Fruit fly (Drosophila melanogaster): ENCODE results near the gene disp.

disp gene

dm6 chr3R:5856215-5856614 is at the start of gene disp, which contains the start of gene ECSIT (continued):
- TF ChIP-seq CG16779 (GFP tag; IDR thresholded peaks at IDR 0.05) = no peak
- TF ChIP-seq CkIIα-i1 (GFP tag; IDR thresholded peaks at IDR 0.05) = no peak
- TF ChIP-seq Chrac-16 (GFP tag; optimal IDR thresholded peaks at IDR 0.05) = peak; percentile 2
- no peak for TF ChIP-seq CG11093 (GFP tag; IDR thresholded peaks at IDR 0.05)
- TF ChIP-seq NC2β (GFP tag; optimal IDR thresholded peaks at IDR 0.05) = peak; percentile 18
- no peak for TF ChIP-seq hth (optimal IDR thresholded peaks at IDR 0.05)
- TF ChIP-seq Scr (GFP tag; IDR thresholded peaks at IDR 0.05; ENCODE audit: partially characterized antibody) = peak; percentile 48; the same call in 1 of the 2 replicates
- no peak for TF ChIP-seq bigmax (GFP tag; optimal IDR thresholded peaks at IDR 0.05)
- TF ChIP-seq CG8290 (GFP tag; optimal IDR thresholded peaks at IDR 0.05) = peak; percentile 73
- TF ChIP-seq CG8290 (tag; optimal IDR thresholded peaks at IDR 0.05) = no peak
- TF ChIP-seq ken (GFP tag; IDR thresholded peaks at IDR 0.05) = no peak
- no peak for TF ChIP-seq unpg (GFP tag; optimal IDR thresholded peaks at IDR 0.05)
- TF ChIP-seq Adf1 (GFP tag; IDR thresholded peaks at IDR 0.05) = no peak
- TF ChIP-seq Dref (GFP tag; IDR thresholded peaks at IDR 0.05) = no peak
- TF ChIP-seq Ada2b (GFP tag; IDR thresholded peaks at IDR 0.05) = no peak
- TF ChIP-seq CG9215 (GFP tag; IDR thresholded peaks at IDR 0.05) = no peak
- TF ChIP-seq slou (GFP tag; optimal IDR thresholded peaks at IDR 0.05) = no peak
- TF ChIP-seq CG2678 (tag; optimal IDR thresholded peaks at IDR 0.05) = no peak
- no peak for TF ChIP-seq CG31224 (GFP tag; IDR thresholded peaks at IDR 0.05)
- no peak for TF ChIP-seq CG1792 (GFP tag; optimal IDR thresholded peaks at IDR 0.05)
- TF ChIP-seq CG18764 (GFP tag; optimal IDR thresholded peaks at IDR 0.05) = peak; percentile 11
- TF ChIP-seq CG13894 (tag; optimal IDR thresholded peaks at IDR 0.05) = no peak
- no peak for TF ChIP-seq Jarid2 (GFP tag; optimal IDR thresholded peaks at IDR 0.05)
- peak; percentile 27 for TF ChIP-seq vfl (GFP tag; optimal IDR thresholded peaks at IDR 0.05)
- TF ChIP-seq sd (tag; optimal IDR thresholded peaks at IDR 0.05) = no peak
- no peak; the same call in 1 of the 2 replicates for TF ChIP-seq NFAT (GFP tag; IDR thresholded peaks at IDR 0.05)
- TF ChIP-seq CG15073 (GFP tag; optimal IDR thresholded peaks at IDR 0.05) = no peak
- TF ChIP-seq CG6254 (GFP tag; optimal IDR thresholded peaks at IDR 0.05) = no peak
- TF ChIP-seq ap (GFP tag; IDR thresholded peaks at IDR 0.05) = no peak
- no peak for TF ChIP-seq fu2 (GFP tag; optimal IDR thresholded peaks at IDR 0.05)
- no peak for TF ChIP-seq crol (GFP tag; IDR thresholded peaks at IDR 0.05)
- 0 out of 2 replicates have a peak, but pooled peaks have one; percentile 22 for TF ChIP-seq CG3847 (GFP tag; IDR thresholded peaks at IDR 0.05)
- TF ChIP-seq lmd (GFP tag; IDR thresholded peaks at IDR 0.05) = no peak
- no peak for TF ChIP-seq CG31388 (GFP tag; optimal IDR thresholded peaks at IDR 0.05)
- TF ChIP-seq CG4360 (GFP tag; IDR thresholded peaks at IDR 0.05) = peak; percentile 67
- TF ChIP-seq CG13287 (GFP tag; IDR thresholded peaks at IDR 0.05; ENCODE audit: partially characterized antibody) = peak; percentile 33; the same call in 1 of the 2 replicates
- no peak for TF ChIP-seq tio (GFP tag; optimal IDR thresholded peaks at IDR 0.05)
- no peak for TF ChIP-seq gsb (GFP tag; IDR thresholded peaks at IDR 0.05)
- TF ChIP-seq Bgb (GFP tag; IDR thresholded peaks at IDR 0.05; ENCODE audit: partially characterized antibody) = no peak
- no peak for TF ChIP-seq Hr39 (optimal IDR thresholded peaks at IDR 0.05)
- peak; percentile 52 for TF ChIP-seq CG30403 (GFP tag; optimal IDR thresholded peaks at IDR 0.05)
- peak; percentile 9 for TF ChIP-seq gfzf (GFP tag; optimal IDR thresholded peaks at IDR 0.05)
- no peak for TF ChIP-seq CG8281 (tag; optimal IDR thresholded peaks at IDR 0.05)
- no peak for TF ChIP-seq inv (GFP tag; IDR thresholded peaks at IDR 0.05; ENCODE audit: partially characterized antibody)
- TF ChIP-seq Abd-B (GFP tag; optimal IDR thresholded peaks at IDR 0.05) = no peak
- TF ChIP-seq sr (GFP tag; IDR thresholded peaks at IDR 0.05) = no peak
- no peak for TF ChIP-seq Atf6 (GFP tag; IDR thresholded peaks at IDR 0.05)
- no peak for TF ChIP-seq sens-2 (GFP tag; IDR thresholded peaks at IDR 0.05)
- TF ChIP-seq CG7271 (tag; optimal IDR thresholded peaks at IDR 0.05) = no peak
- TF ChIP-seq Six4 (GFP tag; optimal IDR thresholded peaks at IDR 0.05) = peak; percentile 14
- no peak for TF ChIP-seq kni (GFP tag; optimal IDR thresholded peaks at IDR 0.05)
- no peak for TF ChIP-seq B-H1 (GFP tag; IDR thresholded peaks at IDR 0.05)
- TF ChIP-seq lab (GFP tag; optimal IDR thresholded peaks at IDR 0.05) = no peak

All from whole organism, embryonic.